Fruit fly (Drosophila melanogaster): ENCODE data around the gene mri.

mri gene

dm6 chr3L:205723-206284 is 5.8 kb downstream of the mri start, which contains the start of the genes Gk1 and CG13876 (continued):
- peak; percentile 48 for TF ChIP-seq Bdp1 (GFP tag; optimal IDR thresholded peaks at IDR 0.05)
- TF ChIP-seq CG17385 (GFP tag; optimal IDR thresholded peaks at IDR 0.05) = peak; percentile 92
- TF ChIP-seq knrl (GFP tag; IDR thresholded peaks at IDR 0.05; ENCODE audit: partially characterized antibody) = no peak; the same call in 2 of the 3 replicates
- TF ChIP-seq gem (tag; optimal IDR thresholded peaks at IDR 0.05) = peak; percentile 98
- TF ChIP-seq da (GFP tag; optimal IDR thresholded peaks at IDR 0.05) = no peak
- TF ChIP-seq fu2 (GFP tag; optimal IDR thresholded peaks at IDR 0.05) = peak; percentile 57
- TF ChIP-seq ems (GFP tag; optimal IDR thresholded peaks at IDR 0.05) = peak; percentile 72
- peak; percentile 68 for TF ChIP-seq CG3838 (GFP tag; optimal IDR thresholded peaks at IDR 0.05)
- TF ChIP-seq CG15601 (tag; optimal IDR thresholded peaks at IDR 0.05) = no peak
- no peak for TF ChIP-seq repo (GFP tag; optimal IDR thresholded peaks at IDR 0.05)
- peak; percentile 84 for TF ChIP-seq CG11085 (GFP tag; IDR thresholded peaks at IDR 0.05)
- TF ChIP-seq CTCF (GFP tag; optimal IDR thresholded peaks at IDR 0.05) = peak; percentile 25
- no peak for TF ChIP-seq hbn (GFP tag; IDR thresholded peaks at IDR 0.05; ENCODE audit: partially characterized antibody)
- TF ChIP-seq wor (GFP tag; IDR thresholded peaks at IDR 0.05) = peak; percentile 81
- TF ChIP-seq nerfin-2 (GFP tag; IDR thresholded peaks at IDR 0.05; ENCODE audit: partially characterized antibody) = no peak
- peak; percentile 27 for TF ChIP-seq CHES-1-like (GFP tag; optimal IDR thresholded peaks at IDR 0.05)
- peak; percentile 93 for TF ChIP-seq CG12104 (GFP tag; optimal IDR thresholded peaks at IDR 0.05)
- TF ChIP-seq cg (GFP tag; optimal IDR thresholded peaks at IDR 0.05) = no peak

dm6 chr3L:211200-211599 is 11.2 kb downstream of the mri start, which contains the start of gene Prp4k:
Gene Prp4k, minus strand, starts transcription at chr3L:211457.
- TF ChIP-seq CG16813 (GFP tag; IDR thresholded peaks at IDR 0.05; ENCODE audit: partially characterized antibody) (no peak), YL-1 (GFP tag; optimal IDR thresholded peaks at IDR 0.05) (peak; percentile 72), CG34422 (GFP tag; IDR thresholded peaks at IDR 0.05) (peak; percentile 27; the same call in 1 of the 3 replicates), Med (GFP tag) (peak; percentile 70), nom (GFP tag; optimal IDR thresholded peaks at IDR 0.05) (peak; percentile 49), CG6175 (GFP tag; IDR thresholded peaks at IDR 0.05) (0 out of 3 replicates have a peak, but pooled peaks have one; percentile 11), HLH3B (GFP tag; IDR thresholded peaks at IDR 0.05) (no peak), Fer1 (GFP tag; optimal IDR thresholded peaks at IDR 0.05) (peak; percentile 21), CG8359 (GFP tag; optimal IDR thresholded peaks at IDR 0.05; ENCODE audit: borderline replicate concordance) (no peak), CG4617 (GFP tag; optimal IDR thresholded peaks at IDR 0.05; ENCODE audit: borderline replicate concordance) (peak; percentile 87), CG6689 (GFP tag; IDR thresholded peaks at IDR 0.05) (no peak), CG12659 (GFP tag; optimal IDR thresholded peaks at IDR 0.05) (peak; percentile 63), lov (optimal IDR thresholded peaks at IDR 0.05) (no peak), lov (GFP tag; IDR thresholded peaks at IDR 0.05) (no peak), stwl (tag; optimal IDR thresholded peaks at IDR 0.05) (peak; percentile 50), trem (tag; optimal IDR thresholded peaks at IDR 0.05) (peak; percentile 41), CG31224 (GFP tag; IDR thresholded peaks at IDR 0.05) (no peak), inv (GFP tag; IDR thresholded peaks at IDR 0.05; ENCODE audit: partially characterized antibody) (no peak), crol (GFP tag; IDR thresholded peaks at IDR 0.05) (peak; percentile 42; the same call in 1 of the 2 replicates), shn (GFP tag; optimal IDR thresholded peaks at IDR 0.05) (no peak), CG9797 (GFP tag; optimal IDR thresholded peaks at IDR 0.05) (peak; percentile 62), Opbp (GFP tag; IDR thresholded peaks at IDR 0.05; ENCODE audit: partially characterized antibody) (0 out of 3 replicates have a peak, but pooled peaks have one; percentile 41), CG11695 (GFP tag; IDR thresholded peaks at IDR 0.05) (no peak), kay (GFP tag; optimal IDR thresholded peaks at IDR 0.05) (no peak), gt (GFP tag; IDR thresholded peaks at IDR 0.05) (no peak), otp (GFP tag; IDR thresholded peaks at IDR 0.05) (no peak), CG14860 (GFP tag; IDR thresholded peaks at IDR 0.05; ENCODE audit: partially characterized antibody) (0 out of 3 replicates have a peak, but pooled peaks have one; percentile 26), schlank (tag; optimal IDR thresholded peaks at IDR 0.05) (no peak), klu (GFP tag; IDR thresholded peaks at IDR 0.05) (no peak), CG13287 (GFP tag; IDR thresholded peaks at IDR 0.05; ENCODE audit: partially characterized antibody) (peak; percentile 44; the same call in 1 of the 2 replicates), MBD-R2 (GFP tag; IDR thresholded peaks at IDR 0.05) (peak; percentile 61), ind (GFP tag; optimal IDR thresholded peaks at IDR 0.05) (no peak)

All from whole organism, embryonic.